Fruit fly (Drosophila melanogaster) whole organism, embryonic: ENCODE data around the gene mib2.

Source experiments
- Ada2b ChIP-seq: fragments of 200-800 bp; sonication (Bioruptor generic); IDR thresholded peaks from 2 replicates; pipeline ENCODE4 v1.3.6; 2022; ENCODE audit warnings: missing biosample characterization, missing genetic modification characterization
- Antp ChIP-seq: fragments of 200-800 bp; sonication (Bioruptor generic); optimal IDR thresholded peaks from 3 replicates; lab custom pipeline; 2016; ENCODE audit warnings: missing biosample characterization, missing genetic modification characterization
- Blimp-1 ChIP-seq: fragments of 200-800 bp; sonication (Bioruptor generic); optimal IDR thresholded peaks from 3 replicates; lab custom pipeline; 2018; ENCODE audit warnings: missing biosample characterization, missing genetic modification characterization, mild to moderate bottlenecking, moderate library complexity, missing genetic modification reagents
- Bteb2 ChIP-seq: fragments of 200-800 bp; sonication (Bioruptor generic); optimal IDR thresholded peaks from 2 replicates; lab custom pipeline; 2016; ENCODE audit warnings: missing biosample characterization, missing genetic modification characterization
- C15 ChIP-seq: fragments of 200-800 bp; sonication (Bioruptor generic); IDR thresholded peaks from 3 replicates; pipeline ENCODE4 v1.3.6; 2022; ENCODE audit warnings: missing biosample characterization, missing genetic modification characterization
- CG10431 ChIP-seq: fragments of 200-800 bp; sonication (Bioruptor generic); optimal IDR thresholded peaks from 3 replicates; lab custom pipeline; 2018; ENCODE audit warnings: missing biosample characterization, mild to moderate bottlenecking, missing genetic modification characterization
- CG11723 ChIP-seq: fragments of 200-800 bp; sonication (Bioruptor generic); optimal IDR thresholded peaks from 2 replicates; lab custom pipeline; 2017; ENCODE audit warnings: missing biosample characterization, mild to moderate bottlenecking, missing genetic modification characterization
- CG12659 ChIP-seq: fragments of 200-800 bp; sonication (Bioruptor generic); optimal IDR thresholded peaks from 3 replicates; lab custom pipeline; 2017; ENCODE audit warnings: mild to moderate bottlenecking, missing biosample characterization, missing genetic modification reagents, missing genetic modification characterization
- CG15011 ChIP-seq: fragments of 200-800 bp; sonication (Bioruptor generic); optimal IDR thresholded peaks from 3 replicates; lab custom pipeline; 2018; ENCODE audit warnings: missing biosample characterization, mild to moderate bottlenecking, missing genetic modification characterization
- CG15479 ChIP-seq: fragments of 200-800 bp; sonication (Bioruptor generic); optimal IDR thresholded peaks from 3 replicates; lab custom pipeline; 2019; ENCODE audit warnings: missing biosample characterization, mild to moderate bottlenecking, missing genetic modification characterization, moderate library complexity
- CG15696 ChIP-seq: fragments of 200-800 bp; sonication (Bioruptor generic); optimal IDR thresholded peaks from 2 replicates; lab custom pipeline; 2019; ENCODE audit warnings: missing biosample characterization, mild to moderate bottlenecking, missing genetic modification characterization, moderate library complexity
- CG1647 ChIP-seq: fragments of 200-800 bp; sonication (Bioruptor generic); optimal IDR thresholded peaks from 3 replicates; lab custom pipeline; 2016; ENCODE audit warnings: missing biosample characterization, missing genetic modification characterization
- CG16815 ChIP-seq: fragments of 200-800 bp; sonication (Bioruptor generic); optimal IDR thresholded peaks from 3 replicates; lab custom pipeline; 2017; ENCODE audit warnings: missing biosample characterization, mild to moderate bottlenecking, missing genetic modification characterization
- CG30431 ChIP-seq: fragments of 200-800 bp; sonication (Bioruptor generic); optimal IDR thresholded peaks from 2 replicates; lab custom pipeline; 2017; ENCODE audit warnings: missing biosample characterization, missing genetic modification characterization
- CG32772 ChIP-seq: fragments of 200-800 bp; sonication (Bioruptor generic); IDR thresholded peaks from 2 replicates; pipeline ENCODE4 v1.3.6; 2022; ENCODE audit warnings: missing biosample characterization, missing genetic modification characterization
- CG3726 ChIP-seq: fragments of 200-800 bp; sonication (Bioruptor generic); IDR thresholded peaks from 3 replicates; pipeline ENCODE4, ENCODE4 v1.3.6; 2022; ENCODE audit warnings: missing biosample characterization, missing genetic modification characterization
- CG6791 ChIP-seq: fragments of 200-800 bp; sonication (Bioruptor generic); IDR thresholded peaks from 3 replicates; pipeline ENCODE4 v1.3.6; 2022; ENCODE audit warnings: missing biosample characterization, missing genetic modification characterization; ENCODE audit not compliant: partially characterized antibody
- CG6813 ChIP-seq: fragments of 200-800 bp; sonication (Bioruptor generic); optimal IDR thresholded peaks from 2 replicates; lab custom pipeline; 2017; ENCODE audit warnings: missing biosample characterization, missing genetic modification characterization, mild to moderate bottlenecking, moderate library complexity, missing genetic modification reagents
- CG7786 ChIP-seq: fragments of 200-800 bp; sonication (Bioruptor generic); optimal IDR thresholded peaks from 2 replicates; lab custom pipeline; 2016; ENCODE audit warnings: missing biosample characterization, missing genetic modification characterization
- CG7928 ChIP-seq: fragments of 200-800 bp; sonication (Bioruptor generic); optimal IDR thresholded peaks from 2 replicates; lab custom pipeline; 2017; ENCODE audit warnings: missing biosample characterization, mild to moderate bottlenecking, missing genetic modification characterization
- CG9609 ChIP-seq: fragments of 200-800 bp; sonication (Bioruptor generic); optimal IDR thresholded peaks from 3 replicates; lab custom pipeline; 2016; ENCODE audit warnings: missing biosample characterization, missing genetic modification characterization
- CG9727 ChIP-seq: fragments of 200-800 bp; sonication (Bioruptor generic); optimal IDR thresholded peaks from 3 replicates; lab custom pipeline; 2017; ENCODE audit warnings: missing biosample characterization, mild to moderate bottlenecking, missing genetic modification characterization
- D19B ChIP-seq: fragments of 200-800 bp; sonication (Bioruptor generic); optimal IDR thresholded peaks from 2 replicates; lab custom pipeline; 2017; ENCODE audit warnings: missing biosample characterization, mild to moderate bottlenecking, missing genetic modification characterization
- Dp ChIP-seq: fragments of 200-800 bp; sonication (Bioruptor generic); optimal IDR thresholded peaks from 2 replicates; lab custom pipeline; 2018; ENCODE audit warnings: missing biosample characterization, mild to moderate bottlenecking, missing genetic modification characterization, moderate library complexity
- Fer2 ChIP-seq: fragments of 200-800 bp; sonication (Bioruptor generic); optimal IDR thresholded peaks from 2 replicates; lab custom pipeline; 2018; ENCODE audit warnings: missing biosample characterization, mild to moderate bottlenecking, missing genetic modification characterization, moderate library complexity
- H15 ChIP-seq: fragments of 200-800 bp; sonication (Bioruptor generic); IDR thresholded peaks from 3 replicates; pipeline ENCODE4 v1.3.6; 2022; ENCODE audit warnings: missing biosample characterization, missing genetic modification characterization
- HLHmδ ChIP-seq: fragments of 200-800 bp; sonication (Bioruptor generic); optimal IDR thresholded peaks from 2 replicates; lab custom pipeline; 2018; ENCODE audit warnings: missing biosample characterization, mild to moderate bottlenecking, missing genetic modification characterization, moderate library complexity
- Lim3 ChIP-seq: fragments of 200-800 bp; sonication (Bioruptor generic); IDR thresholded peaks from 2 replicates; pipeline ENCODE4 v1.3.6; 2022; ENCODE audit warnings: missing biosample characterization, missing genetic modification characterization
- Max ChIP-seq: fragments of 200-800 bp; sonication (Bioruptor generic); optimal IDR thresholded peaks from 2 replicates; lab custom pipeline; 2016; ENCODE audit warnings: missing biosample characterization, mild to moderate bottlenecking, missing genetic modification characterization
- Mrtf ChIP-seq: fragments of 200-800 bp; sonication (Bioruptor generic); IDR thresholded peaks from 3 replicates; pipeline ENCODE4 v1.3.6; 2022; ENCODE audit warnings: missing biosample characterization, missing genetic modification characterization
- NC2β ChIP-seq: fragments of 200-800 bp; sonication (Bioruptor generic); optimal IDR thresholded peaks from 2 replicates; lab custom pipeline; 2016; ENCODE audit warnings: missing biosample characterization, missing genetic modification characterization
- NK7.1 ChIP-seq: fragments of 200-800 bp; sonication (Bioruptor generic); optimal IDR thresholded peaks from 3 replicates; lab custom pipeline; 2016; ENCODE audit warnings: missing biosample characterization, missing genetic modification characterization
- Oaz ChIP-seq: fragments of 200-800 bp; sonication (Bioruptor generic); IDR thresholded peaks from 2 replicates; pipeline ENCODE4 v1.3.6; 2022; ENCODE audit warnings: missing biosample characterization, missing genetic modification characterization
- Optix ChIP-seq: fragments of 200-800 bp; sonication (Bioruptor generic); IDR thresholded peaks from 3 replicates; pipeline ENCODE4 v1.3.6; 2022; ENCODE audit warnings: missing biosample characterization, missing genetic modification characterization
- ash1 ChIP-seq: fragments of 200-800 bp; sonication (Bioruptor generic); optimal IDR thresholded peaks from 2 replicates; lab custom pipeline; 2018; ENCODE audit warnings: missing biosample characterization, mild to moderate bottlenecking, missing genetic modification characterization
- bsh ChIP-seq, 2 experiments: fragments of 200-800 bp; sonication (Bioruptor generic); optimal IDR thresholded peaks; 2 replicates each; lab custom pipeline; 2017 to 2018; ENCODE audit warnings: mild to moderate bottlenecking in 2 of 2, missing biosample characterization in 2 of 2, missing genetic modification characterization in 2 of 2, moderate library complexity in 1 of 2
- cg ChIP-seq: fragments of 200-800 bp; sonication (Bioruptor generic); optimal IDR thresholded peaks from 3 replicates; lab custom pipeline; 2019; ENCODE audit warnings: missing biosample characterization, mild to moderate bottlenecking, missing genetic modification characterization, moderate library complexity
- en ChIP-seq: fragments of 200-800 bp; sonication (Bioruptor generic); optimal IDR thresholded peaks from 2 replicates; lab custom pipeline; 2016; ENCODE audit warnings: missing biosample characterization, missing genetic modification characterization
- ewg ChIP-seq: fragments of 200-800 bp; sonication (Bioruptor generic); optimal IDR thresholded peaks from 3 replicates; lab custom pipeline; 2017; ENCODE audit warnings: mild to moderate bottlenecking, missing biosample characterization, missing genetic modification reagents, missing genetic modification characterization
- fd96Cb ChIP-seq: fragments of 200-800 bp; sonication (Bioruptor generic); optimal IDR thresholded peaks from 2 replicates; lab custom pipeline; 2018; ENCODE audit warnings: missing biosample characterization, mild to moderate bottlenecking, missing genetic modification characterization, moderate library complexity
- ham ChIP-seq: fragments of 200-800 bp; sonication (Bioruptor generic); IDR thresholded peaks from 2 replicates; pipeline ENCODE4 v1.3.6; 2022; ENCODE audit warnings: missing biosample characterization, missing genetic modification characterization
- klu ChIP-seq: fragments of 200-800 bp; sonication (Bioruptor generic); IDR thresholded peaks from 2 replicates; pipeline ENCODE4 v1.3.6; 2022; ENCODE audit warnings: missing biosample characterization, missing genetic modification characterization
- luna ChIP-seq: fragments of 200-800 bp; sonication (Bioruptor generic); optimal IDR thresholded peaks from 2 replicates; lab custom pipeline; 2016; ENCODE audit warnings: missing biosample characterization, missing genetic modification characterization
- onecut ChIP-seq: fragments of 200-800 bp; sonication (Bioruptor generic); IDR thresholded peaks from 2 replicates; pipeline ENCODE4 v1.3.6; 2022; ENCODE audit warnings: missing biosample characterization, missing genetic modification characterization
- phol ChIP-seq: fragments of 200-800 bp; sonication (Bioruptor generic); optimal IDR thresholded peaks from 3 replicates; lab custom pipeline; 2018; ENCODE audit warnings: missing biosample characterization, mild to moderate bottlenecking, missing genetic modification characterization, moderate library complexity
- row ChIP-seq: fragments of 200-800 bp; sonication (Bioruptor generic); IDR thresholded peaks from 3 replicates; pipeline ENCODE4 v1.3.6; 2022; ENCODE audit warnings: missing biosample characterization, missing genetic modification characterization
- salm ChIP-seq: fragments of 200-800 bp; sonication (Bioruptor generic); optimal IDR thresholded peaks from 2 replicates; lab custom pipeline; 2018; ENCODE audit warnings: missing biosample characterization, mild to moderate bottlenecking, missing genetic modification characterization
- ssp ChIP-seq: fragments of 200-800 bp; sonication (Bioruptor generic); IDR thresholded peaks from 2 replicates; pipeline ENCODE4 v1.3.6; 2022; ENCODE audit warnings: missing biosample characterization, missing genetic modification characterization
- ttk ChIP-seq: fragments of 200-800 bp; sonication (Bioruptor generic); IDR thresholded peaks from 2 replicates; pipeline ENCODE4 v2.1.2; 2022; ENCODE audit warnings: missing biosample characterization, missing genetic modification characterization

The mib2 gene

dm6 chr2L:19041590-19041989 lies 7.3 kb downstream of the mib2 start, which contains the start of gene Catsup (continued):
- TF ChIP-seq CG3726 (GFP tag; lab: Robert Waterston, UW) (no peak), CG6791 (GFP tag; lab: Robert Waterston, UW) (peak; percentile 76)

dm6 chr2L:19045111-19045560 lies 10.9 kb downstream of the mib2 start, which contains the start of the genes Ttc19 and Acn:
Gene Ttc19, minus strand, starts transcription at chr2L:19045148.
Gene Acn, plus strand, starts transcription at chr2L:19045355.
- TF ChIP-seq Blimp-1 (GFP tag; lab: Kevin White, UChicago) = peak; percentile 71
- no peak for TF ChIP-seq cg (GFP tag; lab: Kevin White, UChicago)
- peak; percentile 40 for TF ChIP-seq salm (tag; lab: Kevin White, UChicago)
- peak; percentile 66; the same call in 2 of the 3 replicates for TF ChIP-seq Optix
- TF ChIP-seq Antp = peak; percentile 88
- peak; percentile 88 for TF ChIP-seq CG1647 (GFP tag; lab: Kevin White, UChicago)
- peak; percentile 79 for TF ChIP-seq CG15696 (tag; lab: Kevin White, UChicago)
- peak; percentile 46; the same call in 1 of the 2 replicates for TF ChIP-seq Lim3 (GFP tag; lab: Robert Waterston, UW)
- TF ChIP-seq klu (GFP tag; lab: Robert Waterston, UW) = peak; percentile 72
- TF ChIP-seq ash1 (GFP tag; lab: Kevin White, UChicago) = no peak
- TF ChIP-seq Oaz = peak; percentile 72
- TF ChIP-seq Bteb2 (GFP tag; lab: Kevin White, UChicago) = peak; percentile 90
- TF ChIP-seq Max (GFP tag; lab: Kevin White, UChicago) = peak; percentile 78
- peak; percentile 49 for TF ChIP-seq CG7928 (GFP tag; lab: Kevin White, UChicago)
- peak; percentile 71 for TF ChIP-seq Fer2
- TF ChIP-seq ssp (GFP tag; lab: Robert Waterston, UW) = peak; percentile 82
- peak; percentile 81 for TF ChIP-seq CG32772 (GFP tag; lab: Robert Waterston, UW)
- peak; percentile 37 for TF ChIP-seq CG30431 (GFP tag; lab: Kevin White, UChicago)
- no peak for TF ChIP-seq CG15011 (GFP tag; lab: Kevin White, UChicago)
- peak; percentile 86 for TF ChIP-seq CG12659 (GFP tag; lab: Kevin White, UChicago)
- TF ChIP-seq row (GFP tag; lab: Robert Waterston, UW) = peak; percentile 96
- TF ChIP-seq D19B (GFP tag; lab: Kevin White, UChicago) = peak; percentile 44
- peak; percentile 7 to 80 for TF ChIP-seq bsh (GFP tag; optimal IDR thresholded peaks at IDR 0.05; lab: Kevin White, UChicago)
- peak; percentile 23 for TF ChIP-seq CG6813 (GFP tag; lab: Kevin White, UChicago)
- peak; percentile 74; the same call in 1 of the 2 replicates for TF ChIP-seq ham (GFP tag; lab: Robert Waterston, UW)
- peak; percentile 86 for TF ChIP-seq NC2β
- peak; percentile 96 for TF ChIP-seq phol (tag; lab: Kevin White, UChicago)
- peak; percentile 91 for TF ChIP-seq CG7786 (GFP tag; lab: Kevin White, UChicago)
- peak; percentile 72 for TF ChIP-seq onecut
- peak; percentile 84 for TF ChIP-seq H15 (GFP tag; lab: Robert Waterston, UW)
- peak; percentile 73 for TF ChIP-seq CG16815
- peak; percentile 90 for TF ChIP-seq CG9609 (GFP tag; lab: Kevin White, UChicago)
- TF ChIP-seq ttk = peak; percentile 67
- peak; percentile 43 for TF ChIP-seq CG11723
- peak; percentile 66 for TF ChIP-seq ewg
- TF ChIP-seq Mrtf = no peak; the same call in none of the 3 replicates
- TF ChIP-seq HLHmδ (GFP tag; lab: Kevin White, UChicago) = no peak
- peak; percentile 60 for TF ChIP-seq fd96Cb
- peak; percentile 76 for TF ChIP-seq en (GFP tag; lab: Kevin White, UChicago)
- peak; percentile 68 for TF ChIP-seq NK7.1 (GFP tag; lab: Kevin White, UChicago)
- peak; percentile 75 for TF ChIP-seq Ada2b
- peak; percentile 27 for TF ChIP-seq CG10431 (GFP tag; lab: Kevin White, UChicago)
- TF ChIP-seq C15 = no peak
- peak; percentile 86 for TF ChIP-seq CG9727 (GFP tag; lab: Kevin White, UChicago)
- peak; percentile 53 for TF ChIP-seq Dp (GFP tag; lab: Kevin White, UChicago)
- peak; percentile 64 for TF ChIP-seq luna
- no peak for TF ChIP-seq CG15479 (GFP tag; lab: Kevin White, UChicago)
